Worm (Caenorhabditis elegans) whole organism, late embryonic: Measurements from ENCODE around the gene ZK287.1.

Experiments used
- ceh-9 ChIP-seq: sonication (generic microtip); optimal IDR thresholded peaks from 2 replicates; lab custom pipeline; 2016; ENCODE audit warnings: mild to moderate bottlenecking, missing genetic modification characterization, inconsistent platforms, missing compliant biosample characterization
- che-1 ChIP-seq: sonication (generic microtip); optimal IDR thresholded peaks from 2 replicates; lab custom pipeline; 2016; ENCODE audit warnings: mild to moderate bottlenecking, missing genetic modification characterization, missing compliant biosample characterization
- tbx-2 ChIP-seq: sonication (generic microtip); optimal IDR thresholded peaks from 2 replicates; lab custom pipeline; 2016; ENCODE audit warnings: missing genetic modification characterization, missing compliant biosample characterization

DNA sequence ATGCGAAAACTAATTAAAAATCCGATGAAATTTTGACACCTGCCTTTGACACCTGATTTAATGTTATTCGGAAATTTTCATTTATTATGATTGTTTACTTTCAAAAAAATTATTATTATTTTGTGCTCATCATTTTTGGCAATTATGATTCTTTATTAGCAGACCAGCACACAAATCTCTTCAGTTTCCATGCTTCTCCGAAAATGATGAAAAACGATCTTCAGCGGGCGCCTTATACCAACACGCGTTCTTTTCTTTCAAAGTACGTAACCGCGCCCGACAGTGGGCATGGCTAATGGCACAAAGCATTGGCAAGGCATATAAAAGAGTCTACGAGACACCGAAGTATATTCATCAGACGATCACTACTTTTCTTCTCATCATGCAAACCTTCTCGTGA, 46.6 kb upstream of the ZK287.1 start, which contains the start of gene idpc-6:
- TF ChIP-seq ceh-9: no peak
- TF ChIP-seq tbx-2 (tag; lab: Kevin White, UChicago): no peak
- no peak for TF ChIP-seq che-1
